Fruit fly (Drosophila melanogaster): Measurements from ENCODE around the gene Tom70.
"Not testable (repeated sequence)": the region's sequence is repeated elsewhere in the genome, so short reads cannot be mapped to it uniquely, and the experiment has no call there.

Tom70 gene

DNA sequence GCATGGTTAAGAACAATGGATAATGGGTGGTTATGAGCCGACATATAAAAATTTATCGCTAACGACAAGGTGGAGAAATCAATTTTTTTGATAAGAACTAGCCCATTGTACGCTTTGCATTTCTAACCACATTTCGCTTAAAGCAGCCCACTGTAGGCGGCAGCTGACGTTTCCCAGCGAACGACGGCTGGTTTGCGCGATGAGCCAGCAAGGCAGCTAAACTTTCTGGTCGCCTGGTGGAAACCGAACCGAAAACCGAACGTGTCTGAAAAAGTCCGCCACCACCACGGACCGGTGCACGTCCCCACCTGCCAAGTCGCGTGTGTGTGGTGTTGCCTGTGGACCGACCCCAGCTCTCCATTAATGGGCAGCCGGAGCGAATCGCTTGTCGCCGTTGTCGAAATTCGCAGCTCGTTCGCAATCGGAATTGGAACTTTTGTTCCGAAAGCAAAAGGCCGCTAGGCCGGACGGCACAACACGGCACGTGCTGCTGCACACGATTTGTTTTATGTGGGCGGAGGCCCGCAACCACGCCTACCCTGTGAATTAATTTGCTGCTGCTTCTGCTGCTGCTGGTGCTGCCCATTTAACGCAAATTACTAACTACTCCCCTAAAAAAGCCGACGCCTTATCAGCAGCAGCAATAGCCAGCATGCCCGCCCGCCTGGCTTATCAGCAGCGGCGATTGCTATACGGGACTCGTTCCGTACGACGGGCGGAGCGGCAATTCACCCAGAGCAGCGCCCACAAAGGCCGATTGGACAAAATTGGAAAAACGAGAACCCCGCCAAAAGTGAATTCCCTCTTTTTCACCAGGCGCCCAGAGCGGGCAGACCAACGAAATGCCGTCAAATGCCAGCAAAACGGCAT, 35.2 kb downstream of the Tom70 start (continued):
- TF ChIP-seq CG31627 (GFP tag; optimal IDR thresholded peaks at IDR 0.05) (peak; percentile 17), Blimp-1 (GFP tag; optimal IDR thresholded peaks at IDR 0.05) (peak; percentile 35), Ets21C (GFP tag; optimal IDR thresholded peaks at IDR 0.05) (no peak), Eip75B (GFP tag; optimal IDR thresholded peaks at IDR 0.05) (no peak), eg (GFP tag; IDR thresholded peaks at IDR 0.05) (no peak), svp (GFP tag) (peak; percentile 88), CG8119 (GFP tag; IDR thresholded peaks at IDR 0.05) (no peak), pdm3 (GFP tag; optimal IDR thresholded peaks at IDR 0.05) (peak; percentile 47), Gug (GFP tag; IDR thresholded peaks at IDR 0.05) (no peak), dsx (GFP tag; optimal IDR thresholded peaks at IDR 0.05; ENCODE audit: poor library complexity, severe bottlenecking) (peak; percentile 43)

DNA sequence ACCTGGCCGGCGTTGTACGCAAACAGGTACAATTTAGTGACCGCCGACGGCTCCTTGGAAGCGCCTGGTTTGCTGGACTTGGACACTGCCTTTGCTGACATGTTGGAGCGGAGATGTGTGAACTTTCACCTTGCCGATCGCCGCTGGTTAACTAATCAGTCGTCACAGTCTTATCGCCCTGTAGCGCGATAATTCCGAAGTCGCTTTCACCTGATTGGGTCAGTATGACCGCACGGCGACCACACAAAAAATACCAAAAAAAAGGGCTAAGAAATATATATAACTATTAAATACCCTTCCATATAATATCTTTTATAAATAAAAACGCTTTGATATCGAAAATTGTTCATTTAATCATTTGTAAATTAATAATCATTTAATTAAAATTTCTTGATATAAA, 36.3 kb downstream of the Tom70 start, which contains the start of gene Hacd1:
Gene Hacd1 (minus strand): TSS at position 216 of the 400 bp plus-strand sequence.
- TF ChIP-seq dsx (GFP tag; optimal IDR thresholded peaks at IDR 0.05; ENCODE audit: poor library complexity, severe bottlenecking) (no peak), Sox15 (GFP tag; optimal IDR thresholded peaks at IDR 0.05) (no peak), svp (GFP tag) (peak; percentile 92), acj6 (GFP tag; optimal IDR thresholded peaks at IDR 0.05) (no peak)

- TF ChIP-seq svp (GFP tag) (peak; percentile 55), cyc (GFP tag; optimal IDR thresholded peaks at IDR 0.05) (no peak)
Measured at dm6 chr2L:12001132-12001531, 37.2 kb downstream of the Tom70 start.

DNA sequence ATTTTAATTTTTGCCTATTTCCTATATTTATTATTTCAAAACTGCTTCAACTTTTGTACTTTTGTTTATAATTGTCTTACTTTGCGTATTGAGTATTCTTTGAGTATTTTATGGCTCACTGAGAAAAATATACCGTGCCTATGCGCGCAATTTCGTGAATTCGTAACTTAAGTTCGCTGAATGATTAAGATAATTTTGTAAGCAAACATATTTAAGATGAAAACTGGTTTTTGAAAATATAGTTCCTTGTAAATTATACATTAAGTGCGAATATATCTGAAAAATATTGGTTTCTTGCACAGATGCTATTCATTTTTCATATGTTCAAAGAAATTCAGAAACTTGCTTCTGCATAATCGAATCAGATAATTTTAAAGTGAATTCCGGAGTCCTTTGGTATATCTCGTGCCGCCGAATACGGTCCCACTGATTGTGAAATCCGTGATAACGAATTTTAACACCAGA, 39.0 kb downstream of the Tom70 start, which contains the start of the genes CG18787 and Nfs1:
Gene CG18787 (minus strand): TSS at position 101 of the 465 bp plus-strand sequence.
Gene Nfs1 (plus strand): TSS at position 415 of the 465 bp plus-strand sequence.
- TF ChIP-seq net (GFP tag; optimal IDR thresholded peaks at IDR 0.05); Blimp-1 (GFP tag; optimal IDR thresholded peaks at IDR 0.05); Eip78C (GFP tag): not testable (repeated sequence)

DNA sequence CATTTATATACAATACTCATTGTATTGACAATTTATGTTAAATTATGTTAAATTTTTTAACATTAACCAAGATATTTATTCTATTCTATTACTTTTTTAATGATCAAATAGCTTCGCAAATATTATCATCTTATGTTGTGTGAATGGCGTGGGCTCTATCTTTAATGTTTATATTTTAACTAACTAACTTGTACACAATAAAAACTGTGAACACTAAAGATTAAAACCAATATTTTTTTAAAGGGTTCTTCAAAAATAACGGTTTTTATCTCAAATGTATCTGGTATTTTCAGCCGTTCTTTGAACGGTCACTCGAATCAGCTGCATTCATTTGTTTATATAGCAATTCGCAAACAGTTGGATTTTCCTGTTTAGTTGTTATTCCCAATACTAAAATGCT, 41.8 kb downstream of the Tom70 start, which contains the start of gene Ada1-1:
Gene Ada1-1 (plus strand): TSS at position 301 of the 400 bp plus-strand sequence.
- TF ChIP-seq vri (GFP tag; optimal IDR thresholded peaks at IDR 0.05); Hr38 (GFP tag; optimal IDR thresholded peaks at IDR 0.05); CG11762 (GFP tag; optimal IDR thresholded peaks at IDR 0.05; ENCODE audit: insufficient read depth): not testable (repeated sequence)

dm6 chr2L:11995332-11995790, 43.0 kb downstream of the Tom70 start, which contains the start of the genes CG18789 and Qtzl:
CG18789 (minus strand) TSS chr2L:11995432.
Qtzl (plus strand) TSS chr2L:11995740.
- TF ChIP-seq CG31627 (GFP tag; optimal IDR thresholded peaks at IDR 0.05); CG11762 (GFP tag; optimal IDR thresholded peaks at IDR 0.05; ENCODE audit: insufficient read depth); CG15336 (GFP tag; IDR thresholded peaks at IDR 0.05): not testable (repeated sequence)

DNA sequence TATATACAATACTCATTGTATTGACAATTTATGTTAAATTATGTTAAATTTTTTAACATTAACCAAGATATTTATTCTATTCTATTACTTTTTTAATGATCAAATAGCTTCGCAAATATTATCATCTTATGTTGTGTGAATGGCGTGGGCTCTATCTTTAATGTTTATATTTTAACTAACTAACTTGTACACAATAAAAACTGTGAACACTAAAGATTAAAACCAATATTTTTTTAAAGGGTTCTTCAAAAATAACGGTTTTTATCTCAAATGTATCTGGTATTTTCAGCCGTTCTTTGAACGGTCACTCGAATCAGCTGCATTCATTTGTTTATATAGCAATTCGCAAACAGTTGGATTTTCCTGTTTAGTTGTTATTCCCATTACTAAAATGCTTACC, 45.7 kb downstream of the Tom70 start, which contains the start of gene Ada1-2:
Gene Ada1-2 (plus strand): TSS at position 301 of the 400 bp plus-strand sequence.
- TF ChIP-seq Sox15 (GFP tag; optimal IDR thresholded peaks at IDR 0.05); Hr4 (GFP tag; optimal IDR thresholded peaks at IDR 0.05); Ets96B (tag; optimal IDR thresholded peaks at IDR 0.05): not testable (repeated sequence)

DNA sequence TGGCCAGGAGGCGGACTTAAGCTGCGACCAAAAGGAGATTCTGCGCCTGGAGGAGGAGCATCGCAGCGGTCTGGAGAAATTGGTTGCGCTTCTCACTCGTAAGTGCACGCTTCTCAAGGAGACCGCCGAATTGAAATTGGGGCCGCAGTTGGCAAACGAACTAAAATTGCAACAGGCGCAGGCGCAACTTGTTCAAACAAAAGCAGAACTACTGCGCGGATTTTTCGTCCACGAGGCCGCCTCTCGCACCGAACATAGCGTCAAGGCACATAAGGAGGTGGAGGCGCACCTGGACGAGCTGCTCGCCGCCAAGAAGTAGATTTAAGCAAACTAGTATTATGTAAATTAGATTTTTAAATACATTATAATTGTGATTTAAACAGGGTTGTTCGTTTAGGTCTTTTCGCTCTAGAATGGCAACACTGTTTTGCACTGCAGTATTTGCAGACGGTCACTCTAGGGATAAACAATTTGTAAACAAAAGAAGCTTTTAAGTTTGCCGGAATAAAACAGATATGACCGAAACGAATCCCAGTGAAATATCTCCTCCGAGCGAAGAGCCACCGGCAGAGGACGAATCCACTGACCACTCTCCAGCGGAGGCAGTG, 47.7 kb downstream of the Tom70 start, which contains the start of gene escl:
Gene escl (plus strand): TSS at position 470 of the 608 bp plus-strand sequence.
- TF ChIP-seq CG11762 (GFP tag; optimal IDR thresholded peaks at IDR 0.05; ENCODE audit: insufficient read depth) (no peak), pdm3 (GFP tag; optimal IDR thresholded peaks at IDR 0.05) (no peak), CG6163 (GFP tag; IDR thresholded peaks at IDR 0.05) (no peak), lz (GFP tag; optimal IDR thresholded peaks at IDR 0.05) (no peak), CG1621 (tag; optimal IDR thresholded peaks at IDR 0.05) (peak; percentile 18), spab (GFP tag; optimal IDR thresholded peaks at IDR 0.05) (no peak), Sox14 (GFP tag; optimal IDR thresholded peaks at IDR 0.05) (peak; percentile 66), dsx (GFP tag; optimal IDR thresholded peaks at IDR 0.05; ENCODE audit: poor library complexity, severe bottlenecking) (peak; percentile 5), esn (GFP tag; optimal IDR thresholded peaks at IDR 0.05) (peak; percentile 3), CG6276 (GFP tag; optimal IDR thresholded peaks at IDR 0.05) (no peak), Sox15 (GFP tag; optimal IDR thresholded peaks at IDR 0.05) (no peak), fkh (GFP tag; optimal IDR thresholded peaks at IDR 0.05) (peak; percentile 78), Gug (GFP tag; IDR thresholded peaks at IDR 0.05) (no peak)

Data from whole organism, prepupa.